Fruit fly (Drosophila melanogaster): Measurements from ENCODE around the gene CG45428.

- TF ChIP-seq Myc (optimal IDR thresholded peaks at IDR 0.05), result no peak
- TF ChIP-seq psq (optimal IDR thresholded peaks at IDR 0.05), result no peak
- no peak for TF ChIP-seq Sin3A (optimal IDR thresholded peaks at IDR 0.05)
Measured at dm6 chr3L:22824668-22825192, 12.1 kb downstream of the CG45428 start.

Measured in Kc167 (cell line).